Fruit fly (Drosophila melanogaster): Measurements from ENCODE around the gene Pp2B-14D.

Pp2B-14D gene

dm6 chrX:16552567-16552966 lies 7.2 kb downstream of the Pp2B-14D start (continued):
- TF ChIP-seq CG14860 (GFP tag; IDR thresholded peaks at IDR 0.05; ENCODE audit: partially characterized antibody) (no peak), fd3F (GFP tag; optimal IDR thresholded peaks at IDR 0.05) (peak; percentile 78), CoRest (tag; optimal IDR thresholded peaks at IDR 0.05) (peak; percentile 85), Nf-YB (GFP tag; optimal IDR thresholded peaks at IDR 0.05) (peak; percentile 62), tup (GFP tag; optimal IDR thresholded peaks at IDR 0.05) (peak; percentile 17), lbe (GFP tag; optimal IDR thresholded peaks at IDR 0.05) (peak; percentile 73), her (GFP tag; optimal IDR thresholded peaks at IDR 0.05) (peak; percentile 58), vnd (GFP tag; IDR thresholded peaks at IDR 0.05; ENCODE audit: partially characterized antibody) (no peak), salm (tag; optimal IDR thresholded peaks at IDR 0.05) (peak; percentile 76), odd (GFP tag; optimal IDR thresholded peaks at IDR 0.05) (peak; percentile 76), Bdp1 (GFP tag; optimal IDR thresholded peaks at IDR 0.05) (no peak), CG11560 (tag; IDR thresholded peaks at IDR 0.05) (peak; percentile 56; the same call in 1 of the 3 replicates), mirr (GFP tag; optimal IDR thresholded peaks at IDR 0.05) (peak; percentile 78), CG8359 (GFP tag; optimal IDR thresholded peaks at IDR 0.05; ENCODE audit: borderline replicate concordance) (peak; percentile 44), dysf (GFP tag; IDR thresholded peaks at IDR 0.05) (peak; percentile 86; the same call in 2 of the 3 replicates), CG15696 (tag; optimal IDR thresholded peaks at IDR 0.05) (peak; percentile 52), Ravus (GFP tag; IDR thresholded peaks at IDR 0.05) (peak; percentile 49; the same call in 1 of the 2 replicates), ro (GFP tag; IDR thresholded peaks at IDR 0.05) (no peak), CG14014 (GFP tag; IDR thresholded peaks at IDR 0.05) (peak; percentile 74; the same call in 1 of the 2 replicates), nau (GFP tag; optimal IDR thresholded peaks at IDR 0.05) (peak; percentile 80), CG17186 (GFP tag; optimal IDR thresholded peaks at IDR 0.05) (peak; percentile 8), jing (GFP tag; optimal IDR thresholded peaks at IDR 0.05) (peak; percentile 60), tio (GFP tag; optimal IDR thresholded peaks at IDR 0.05) (peak; percentile 85), CHES-1-like (GFP tag; optimal IDR thresholded peaks at IDR 0.05) (peak; percentile 47), CG11247 (GFP tag; IDR thresholded peaks at IDR 0.05) (peak; percentile 69), danr (GFP tag; IDR thresholded peaks at IDR 0.05) (peak; percentile 55; the same call in 1 of the 2 replicates), E2f1 (GFP tag; IDR thresholded peaks at IDR 0.05) (peak; percentile 81), grau (tag; optimal IDR thresholded peaks at IDR 0.05) (peak; percentile 84), GATAe (GFP tag; conservative IDR thresholded peaks at IDR 0.05) (peak; percentile 73; the same call in 1 of the 2 replicates), CG14050 (GFP tag; IDR thresholded peaks at IDR 0.05) (peak; percentile 71), h (optimal IDR thresholded peaks at IDR 0.05) (no peak), Six4 (GFP tag; optimal IDR thresholded peaks at IDR 0.05) (peak; percentile 78), CG12769 (tag; optimal IDR thresholded peaks at IDR 0.05) (peak; percentile 71), hbn (GFP tag; IDR thresholded peaks at IDR 0.05; ENCODE audit: partially characterized antibody) (no peak), CG2129 (GFP tag; IDR thresholded peaks at IDR 0.05; ENCODE audit: partially characterized antibody) (no peak), CG4328 (GFP tag; optimal IDR thresholded peaks at IDR 0.05) (peak; percentile 59), sens-2 (GFP tag; IDR thresholded peaks at IDR 0.05) (peak; percentile 74), CG30403 (GFP tag; optimal IDR thresholded peaks at IDR 0.05) (peak; percentile 87), luna (GFP tag; optimal IDR thresholded peaks at IDR 0.05) (peak; percentile 14), CG7928 (GFP tag; optimal IDR thresholded peaks at IDR 0.05) (peak; percentile 24), CG12299 (tag; optimal IDR thresholded peaks at IDR 0.05) (peak; percentile 53), Hand (GFP tag; optimal IDR thresholded peaks at IDR 0.05) (peak; percentile 80), CG8281 (tag; optimal IDR thresholded peaks at IDR 0.05) (no peak), D19B (GFP tag; optimal IDR thresholded peaks at IDR 0.05) (peak; percentile 72), CG6272 (GFP tag; IDR thresholded peaks at IDR 0.05) (no peak), emc (GFP tag; optimal IDR thresholded peaks at IDR 0.05) (no peak), Antp (GFP tag; optimal IDR thresholded peaks at IDR 0.05) (peak; percentile 52), prd (optimal IDR thresholded peaks at IDR 0.05) (no peak), prd (GFP tag; IDR thresholded peaks at IDR 0.05) (peak; percentile 66; the same call in 2 of the 3 replicates), bcd (GFP tag; optimal IDR thresholded peaks at IDR 0.05) (peak; percentile 81), zen (tag; optimal IDR thresholded peaks at IDR 0.05) (peak; percentile 58)

Data from whole organism, embryonic.